Fruit fly (Drosophila melanogaster) whole organism, embryonic: ENCODE data around the gene RabGGTa.
A peak's percentile ranks its signal among the peaks of the same experiment; 100 is the strongest.

Source experiments
- CG11504 ChIP-seq: fragments of 200-800 bp; sonication (Bioruptor generic); optimal IDR thresholded peaks from 3 replicates; lab custom pipeline; 2019; ENCODE audit warnings: missing biosample characterization, mild to moderate bottlenecking, missing genetic modification characterization, moderate library complexity
- CG12104 ChIP-seq: fragments of 200-800 bp; sonication (Bioruptor generic); optimal IDR thresholded peaks from 3 replicates; lab custom pipeline; 2016; ENCODE audit warnings: missing biosample characterization, missing genetic modification characterization
- CG12236 ChIP-seq: fragments of 200-800 bp; sonication (Bioruptor generic); optimal IDR thresholded peaks from 2 replicates; lab custom pipeline; 2016; ENCODE audit warnings: missing biosample characterization, missing genetic modification characterization
- CG1233 ChIP-seq: fragments of 200-800 bp; sonication (Bioruptor generic); optimal IDR thresholded peaks from 4 replicates; lab custom pipeline; 2018; ENCODE audit warnings: missing biosample characterization, mild to moderate bottlenecking, missing genetic modification characterization
- CG12391 ChIP-seq: fragments of 200-800 bp; sonication (Bioruptor generic); optimal IDR thresholded peaks from 3 replicates; lab custom pipeline; 2018; ENCODE audit warnings: missing biosample characterization, mild to moderate bottlenecking, missing genetic modification characterization, moderate library complexity
- CG13775 ChIP-seq: fragments of 200-800 bp; sonication (Bioruptor generic); optimal IDR thresholded peaks from 3 replicates; lab custom pipeline; 2017; ENCODE audit warnings: missing biosample characterization, mild to moderate bottlenecking, missing genetic modification characterization
- CG14710 ChIP-seq: fragments of 200-800 bp; sonication (Bioruptor generic); optimal IDR thresholded peaks from 3 replicates; lab custom pipeline; 2019; ENCODE audit warnings: missing biosample characterization, mild to moderate bottlenecking, missing genetic modification characterization, moderate library complexity
- CG1603 ChIP-seq: fragments of 200-800 bp; sonication (Bioruptor generic); optimal IDR thresholded peaks from 2 replicates; lab custom pipeline; 2019; ENCODE audit warnings: missing biosample characterization, mild to moderate bottlenecking, missing genetic modification characterization, moderate library complexity
- CG17328 ChIP-seq: fragments of 200-800 bp; sonication (Bioruptor generic); IDR thresholded peaks from 2 replicates; pipeline ENCODE4 v1.3.6; 2022; ENCODE audit warnings: missing biosample characterization, missing genetic modification characterization
- CG2199 ChIP-seq: fragments of 200-800 bp; sonication (Bioruptor generic); IDR thresholded peaks from 3 replicates; pipeline ENCODE4 v1.3.6; 2022; ENCODE audit warnings: missing biosample characterization, missing genetic modification characterization
- CG30020 ChIP-seq: fragments of 200-800 bp; optimal IDR thresholded peaks from 2 replicates; lab custom pipeline; 2019; ENCODE audit warnings: missing biosample characterization, mild to moderate bottlenecking, missing genetic modification characterization, moderate library complexity
- CG3065 ChIP-seq: fragments of 200-800 bp; sonication (Bioruptor generic); optimal IDR thresholded peaks from 2 replicates; lab custom pipeline; 2016; ENCODE audit warnings: missing biosample characterization, missing genetic modification characterization
- CG32772 ChIP-seq: fragments of 200-800 bp; sonication (Bioruptor generic); IDR thresholded peaks from 2 replicates; pipeline ENCODE4 v1.3.6; 2022; ENCODE audit warnings: missing biosample characterization, missing genetic modification characterization
- CG33213 ChIP-seq: fragments of 200-800 bp; sonication (Bioruptor generic); optimal IDR thresholded peaks from 3 replicates; lab custom pipeline; 2016; ENCODE audit warnings: missing biosample characterization, missing genetic modification characterization
- CG3726 ChIP-seq: fragments of 200-800 bp; sonication (Bioruptor generic); IDR thresholded peaks from 3 replicates; pipeline ENCODE4, ENCODE4 v1.3.6; 2022; ENCODE audit warnings: missing biosample characterization, missing genetic modification characterization
- CG3847 ChIP-seq: fragments of 200-800 bp; sonication (Bioruptor generic); IDR thresholded peaks from 2 replicates; pipeline ENCODE4 v1.3.6; 2022; ENCODE audit warnings: missing biosample characterization, missing genetic modification characterization
- CG4404 ChIP-seq: fragments of 200-800 bp; sonication (Bioruptor generic); IDR thresholded peaks from 2 replicates; pipeline ENCODE4 v1.3.6; 2022; ENCODE audit warnings: missing biosample characterization, missing genetic modification characterization
- CG7928 ChIP-seq: fragments of 200-800 bp; sonication (Bioruptor generic); optimal IDR thresholded peaks from 2 replicates; lab custom pipeline; 2017; ENCODE audit warnings: missing biosample characterization, mild to moderate bottlenecking, missing genetic modification characterization
- CG8281 ChIP-seq: fragments of 200-800 bp; sonication (Bioruptor generic); optimal IDR thresholded peaks from 2 replicates; lab custom pipeline; 2018; ENCODE audit warnings: missing biosample characterization, mild to moderate bottlenecking, missing genetic modification characterization, moderate library complexity
- CG8359 ChIP-seq: fragments of 200-800 bp; sonication (Bioruptor generic); optimal IDR thresholded peaks from 2 replicates; lab custom pipeline; 2017; ENCODE audit warnings: missing biosample characterization, mild to moderate bottlenecking, missing genetic modification characterization, borderline replicate concordance
- CG8478 ChIP-seq: fragments of >200 bp; optimal IDR thresholded peaks from 2 replicates; lab custom pipeline; 2018
- Dek ChIP-seq: fragments of 200-800 bp; sonication (Bioruptor generic); optimal IDR thresholded peaks from 3 replicates; lab custom pipeline; 2019; ENCODE audit warnings: missing biosample characterization, mild to moderate bottlenecking, missing genetic modification characterization, moderate library complexity
- Dp ChIP-seq: fragments of 200-800 bp; sonication (Bioruptor generic); optimal IDR thresholded peaks from 2 replicates; lab custom pipeline; 2018; ENCODE audit warnings: missing biosample characterization, mild to moderate bottlenecking, missing genetic modification characterization, moderate library complexity
- ERR ChIP-seq: fragments of 200-800 bp; sonication (Bioruptor generic); optimal IDR thresholded peaks from 2 replicates; lab custom pipeline; 2016; ENCODE audit warnings: missing biosample characterization, missing genetic modification characterization
- HmgD ChIP-seq: fragments of 200-800 bp; sonication (Bioruptor generic); optimal IDR thresholded peaks from 3 replicates; lab custom pipeline; 2016; ENCODE audit warnings: missing biosample characterization, missing genetic modification characterization
- MBD-R2 ChIP-seq: fragments of 200-800 bp; sonication (Bioruptor generic); IDR thresholded peaks from 2 replicates; pipeline ENCODE4 v1.3.6; 2022; ENCODE audit warnings: missing biosample characterization, missing genetic modification characterization
- Med ChIP-seq: fragments of 200-800 bp; sonication (Bioruptor generic); peaks from one replicate; lab custom pipeline; 2016; ENCODE audit warnings: missing biosample characterization, missing genetic modification characterization, mild to moderate bottlenecking, inconsistent platforms, moderate library complexity
- abd-A ChIP-seq: fragments of 200-800 bp; sonication (Bioruptor generic); optimal IDR thresholded peaks from 3 replicates; lab custom pipeline; 2019; ENCODE audit warnings: missing biosample characterization, mild to moderate bottlenecking, missing genetic modification characterization, moderate library complexity
- bowl ChIP-seq: fragments of 200-800 bp; sonication (Bioruptor generic); IDR thresholded peaks from 2 replicates; pipeline ENCODE4 v1.3.6; 2022; ENCODE audit warnings: missing biosample characterization, missing genetic modification characterization
- chif ChIP-seq, 2 experiments: fragments of 200-800 bp; sonication (Bioruptor generic); optimal IDR thresholded peaks; 3 replicates each; lab custom pipeline; 2016; ENCODE audit warnings: missing biosample characterization in 2 of 2, missing genetic modification characterization in 2 of 2
- chn ChIP-seq: fragments of 200-800 bp; sonication (Bioruptor generic); optimal IDR thresholded peaks from 2 replicates; lab custom pipeline; 2016; ENCODE audit warnings: missing biosample characterization, missing genetic modification characterization
- gcm ChIP-seq: fragments of 200-800 bp; sonication (Bioruptor generic); optimal IDR thresholded peaks from 2 replicates; lab custom pipeline; 2019; ENCODE audit warnings: missing biosample characterization, mild to moderate bottlenecking, missing genetic modification characterization, moderate library complexity
- gcm2 ChIP-seq: fragments of 200-800 bp; sonication (Bioruptor generic); optimal IDR thresholded peaks from 2 replicates; lab custom pipeline; 2016; ENCODE audit warnings: missing biosample characterization, missing genetic modification characterization
- gsb ChIP-seq: fragments of 200-800 bp; sonication (Bioruptor generic); IDR thresholded peaks from 2 replicates; pipeline ENCODE4 v1.3.6; 2022; ENCODE audit warnings: missing biosample characterization, missing genetic modification characterization
- hb ChIP-seq: fragments of 200-800 bp; sonication (Bioruptor generic); IDR thresholded peaks from 3 replicates; pipeline ENCODE4 v1.3.6; 2022; ENCODE audit warnings: missing biosample characterization, missing genetic modification characterization; ENCODE audit not compliant: partially characterized antibody
- hbn ChIP-seq: fragments of 200-800 bp; sonication (Bioruptor generic); IDR thresholded peaks from 2 replicates; pipeline ENCODE4 v1.3.6; 2022; ENCODE audit warnings: missing biosample characterization, missing genetic modification characterization; ENCODE audit not compliant: partially characterized antibody
- hth ChIP-seq: fragments of >200 bp; optimal IDR thresholded peaks from 2 replicates; lab custom pipeline; 2017; ENCODE audit warnings: inconsistent platforms
- kay ChIP-seq: fragments of 200-800 bp; sonication (Bioruptor generic); optimal IDR thresholded peaks from 2 replicates; lab custom pipeline; 2016; ENCODE audit warnings: missing biosample characterization, missing genetic modification characterization
- ken ChIP-seq: fragments of 200-800 bp; sonication (Bioruptor generic); IDR thresholded peaks from 3 replicates; pipeline ENCODE4 v1.3.6; 2022; ENCODE audit warnings: missing biosample characterization, missing genetic modification characterization
- peb ChIP-seq: fragments of 200-800 bp; sonication (Bioruptor generic); IDR thresholded peaks from 2 replicates; pipeline ENCODE4 v1.3.6; 2022; ENCODE audit warnings: missing biosample characterization, missing genetic modification characterization
- prd ChIP-seq, 3 experiments: fragments of >200 bp in 2 of 3; fragments of 200-800 bp in 1 of 3; sonication (Bioruptor generic) in 1 of 3; optimal IDR thresholded peaks in 2 of 3; IDR thresholded peaks in 1 of 3; 2 replicates in 2 of 3; 3 replicates in 1 of 3; pipeline versions ENCODE4 v1.3.6 to Lab custom; 2017 to 2022; ENCODE audit warnings: missing biosample characterization in 1 of 3, missing genetic modification characterization in 1 of 3
- repo ChIP-seq: fragments of 200-800 bp; sonication (Bioruptor generic); optimal IDR thresholded peaks from 2 replicates; lab custom pipeline; 2016; ENCODE audit warnings: missing biosample characterization, missing genetic modification characterization
- rib ChIP-seq: fragments of 200-800 bp; sonication (Bioruptor generic); IDR thresholded peaks from 2 replicates; pipeline ENCODE4 v1.3.6; 2022; ENCODE audit warnings: missing biosample characterization, missing genetic modification characterization
- sob ChIP-seq: fragments of 200-800 bp; sonication (Bioruptor generic); IDR thresholded peaks from 2 replicates; pipeline ENCODE4 v1.3.6; 2022; ENCODE audit warnings: missing biosample characterization, missing genetic modification characterization
- sr ChIP-seq: fragments of 200-800 bp; sonication (Bioruptor generic); IDR thresholded peaks from 3 replicates; pipeline ENCODE4 v1.3.6; 2022; ENCODE audit warnings: missing biosample characterization, missing genetic modification characterization
- ssp ChIP-seq: fragments of 200-800 bp; sonication (Bioruptor generic); IDR thresholded peaks from 2 replicates; pipeline ENCODE4 v1.3.6; 2022; ENCODE audit warnings: missing biosample characterization, missing genetic modification characterization
- tin ChIP-seq: fragments of 200-800 bp; sonication (Bioruptor generic); optimal IDR thresholded peaks from 3 replicates; lab custom pipeline; 2016; ENCODE audit warnings: missing biosample characterization, missing genetic modification characterization
- tup ChIP-seq: fragments of 200-800 bp; sonication (Bioruptor generic); optimal IDR thresholded peaks from 2 replicates; lab custom pipeline; 2016; ENCODE audit warnings: missing biosample characterization, mild to moderate bottlenecking, missing genetic modification characterization, moderate library complexity
- usp ChIP-seq: fragments of >200 bp; optimal IDR thresholded peaks from 2 replicates; lab custom pipeline; 2017; ENCODE audit warnings: missing biosample characterization, missing genetic modification characterization

RabGGTa gene

dm6 chr3R:5118185-5118584 lies 9.7 kb upstream of the RabGGTa start:
- 0 out of 2 replicates have a peak, but pooled peaks have one; percentile 18 for TF ChIP-seq CG4404 (GFP tag; lab: Robert Waterston, UW)
- TF ChIP-seq Dp (GFP tag; lab: Kevin White, UChicago), result no peak
- peak; percentile 32 for TF ChIP-seq gcm (GFP tag; lab: Kevin White, UChicago)
- TF ChIP-seq Med (GFP tag; lab: Kevin White, UChicago), result peak; percentile 20
- no peak for TF ChIP-seq CG12236
- peak; percentile 8 for TF ChIP-seq CG1603 (tag; lab: Kevin White, UChicago)
- 0 out of 3 replicates have a peak, but pooled peaks have one; percentile 33 for TF ChIP-seq hb
- TF ChIP-seq usp (GFP tag; lab: Kevin White, UChicago), result no peak
- TF ChIP-seq CG2199 (GFP tag; lab: Robert Waterston, UW), result peak; percentile 34; the same call in 1 of the 3 replicates

dm6 chr3R:5120461-5121214 lies 7.2 kb upstream of the RabGGTa start:
- TF ChIP-seq peb (GFP tag; lab: Robert Waterston, UW) (no peak), CG12104 (no peak), HmgD (no peak), ERR (no peak), CG14710 (tag; lab: Kevin White, UChicago) (no peak), CG17328 (no peak), CG1233 (GFP tag; lab: Kevin White, UChicago) (peak; percentile 7), ssp (GFP tag; lab: Robert Waterston, UW) (0 out of 2 replicates have a peak, but pooled peaks have one; percentile 5), tup (GFP tag; lab: Kevin White, UChicago) (no peak), ken (GFP tag; lab: Robert Waterston, UW) (no peak), abd-A (tag; lab: Kevin White, UChicago) (peak; percentile 13), chif (GFP tag; optimal IDR thresholded peaks at IDR 0.05; lab: Kevin White, UChicago) (peak in 1 of 2 experiments; percentile 27), CG7928 (GFP tag; lab: Kevin White, UChicago) (no peak), CG8478 (lab: Kevin White, UChicago) (no peak), gsb (GFP tag; lab: Robert Waterston, UW) (no peak), sob (GFP tag; lab: Robert Waterston, UW) (0 out of 2 replicates have a peak, but pooled peaks have one; percentile 10), hth (lab: Kevin White, UChicago) (no peak), CG12391 (peak; percentile 37), CG3065 (no peak), CG30020 (tag; lab: Kevin White, UChicago) (no peak), gcm (GFP tag; lab: Kevin White, UChicago) (no peak), CG4404 (GFP tag; lab: Robert Waterston, UW) (no peak), bowl (GFP tag; lab: Robert Waterston, UW) (no peak), CG3726 (GFP tag; lab: Robert Waterston, UW) (no peak), CG8281 (no peak), CG8359 (GFP tag; lab: Kevin White, UChicago) (no peak), repo (no peak), tin (GFP tag; lab: Kevin White, UChicago) (peak; percentile 17), rib (GFP tag; lab: Robert Waterston, UW) (no peak), CG13775 (GFP tag; lab: Kevin White, UChicago) (no peak), gcm2 (GFP tag; lab: Kevin White, UChicago) (no peak), CG33213 (GFP tag; lab: Kevin White, UChicago) (no peak), CG3847 (no peak), chn (GFP tag; lab: Kevin White, UChicago) (peak; percentile 19), CG32772 (GFP tag; lab: Robert Waterston, UW) (no peak), Dek (tag; lab: Kevin White, UChicago) (peak; percentile 21), MBD-R2 (GFP tag; lab: Robert Waterston, UW) (no peak), prd (optimal IDR thresholded peaks at IDR 0.05; lab: Kevin White, UChicago) (no peak), prd (GFP tag; IDR thresholded peaks at IDR 0.05; lab: Robert Waterston, UW) (no peak), CG11504 (tag; lab: Kevin White, UChicago) (peak; percentile 45), kay (GFP tag; lab: Kevin White, UChicago) (no peak), hbn (GFP tag; lab: Robert Waterston, UW) (no peak), sr (GFP tag; lab: Robert Waterston, UW) (no peak)
